Worm (Caenorhabditis elegans): ENCODE results near the gene M199.135.

- TF ChIP-seq him-1 (tag; optimal IDR thresholded peaks at IDR 0.05) (no peak), dao-5 (tag; optimal IDR thresholded peaks at IDR 0.05) (no peak), W03F9.2 (tag; optimal IDR thresholded peaks at IDR 0.05) (no peak)
Observed at ce11 chrIV:15074392-15074791, 40.0 kb upstream of the M199.135 start, which contains the start of gene srt-50.
